Worm (Caenorhabditis elegans): Measurements from ENCODE around the gene mig-21.

DNA sequence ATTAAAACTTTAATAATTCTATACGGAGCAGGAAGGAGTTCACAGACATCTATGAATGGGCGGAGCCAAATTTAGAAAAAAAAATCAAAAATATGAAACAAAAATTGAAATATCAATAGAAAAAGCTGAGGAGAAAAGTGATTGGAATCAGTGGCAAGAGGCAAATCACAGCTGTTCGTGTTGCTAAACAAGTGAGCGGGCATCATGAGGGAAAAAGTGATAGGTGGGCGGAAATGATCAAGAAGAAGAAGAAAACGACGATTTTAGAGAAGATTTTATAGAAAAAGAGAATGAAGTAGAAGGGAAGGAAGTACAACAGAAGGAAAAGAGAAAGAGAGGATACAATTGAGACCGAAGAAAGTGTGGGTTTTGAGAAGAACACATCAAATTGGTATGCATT is 20.5 kb upstream of the mig-21 start:
- TF ChIP-seq madf-8 (GFP tag; conservative IDR thresholded peaks at IDR 0.05) (no peak), tbp1 (GFP tag; optimal IDR thresholded peaks at IDR 0.05) (no peak)
